Worm (Caenorhabditis elegans): ENCODE data around the gene W05B10.6.

W05B10.6 gene

ce11 chrV:12667397-12667796 lies 9.4 kb upstream of the W05B10.6 start:
- TF ChIP-seq W03F9.2 (tag; optimal IDR thresholded peaks at IDR 0.05) (no peak), dao-5 (tag; optimal IDR thresholded peaks at IDR 0.05) (no peak), him-1 (tag; optimal IDR thresholded peaks at IDR 0.05) (no peak)

- TF ChIP-seq dao-5 (tag; optimal IDR thresholded peaks at IDR 0.05): no peak
These were observed 5.3 kb upstream of the W05B10.6 start for ce11 chrV:12663386-12663785.

- TF ChIP-seq W03F9.2 (tag; optimal IDR thresholded peaks at IDR 0.05) (no peak), him-1 (tag; optimal IDR thresholded peaks at IDR 0.05) (no peak), dao-5 (tag; optimal IDR thresholded peaks at IDR 0.05) (no peak)
These were observed 3.6 kb upstream of the W05B10.6 start, which contains the start of gene W05B10.3 for ce11 chrV:12661619-12662018. TSS of gene W05B10.3 (minus strand) at chrV:12661719.

- TF ChIP-seq W03F9.2 (tag; optimal IDR thresholded peaks at IDR 0.05) (no peak), him-1 (tag; optimal IDR thresholded peaks at IDR 0.05) (no peak), dao-5 (tag; optimal IDR thresholded peaks at IDR 0.05) (no peak)
These were observed 2.3 kb upstream of the W05B10.6 start, which contains the start of gene his-74 for ce11 chrV:12660280-12660818. TSS of gene his-74 (minus strand) at chrV:12660330.

- peak; percentile 54 for TF ChIP-seq W03F9.2 (tag; optimal IDR thresholded peaks at IDR 0.05)
- TF ChIP-seq him-1 (tag; optimal IDR thresholded peaks at IDR 0.05): no peak
These were observed 1.4 kb upstream of the W05B10.6 start, which contains the start of gene ccch-3 for ce11 chrV:12659426-12659825. TSS of gene ccch-3 (minus strand) at chrV:12659687.

ce11 chrV:12649636-12650035 lies 8.4 kb downstream of the W05B10.6 start, which contains the start of gene lin-25:
TSS of gene lin-25 (plus strand) at chrV:12649925.
- TF ChIP-seq W03F9.2 (tag; optimal IDR thresholded peaks at IDR 0.05) (peak; percentile 50), him-1 (tag; optimal IDR thresholded peaks at IDR 0.05) (no peak), dao-5 (tag; optimal IDR thresholded peaks at IDR 0.05) (no peak)

ce11 chrV:12649213-12649612 lies 8.8 kb downstream of the W05B10.6 start, which contains the start of gene gpa-9:
TSS of gene gpa-9 (minus strand) at chrV:12649313.
- TF ChIP-seq dao-5 (tag; optimal IDR thresholded peaks at IDR 0.05) (no peak), W03F9.2 (tag; optimal IDR thresholded peaks at IDR 0.05) (no peak), him-1 (tag; optimal IDR thresholded peaks at IDR 0.05) (no peak)

- TF ChIP-seq dao-5 (tag; optimal IDR thresholded peaks at IDR 0.05): no peak
- no peak for TF ChIP-seq W03F9.2 (tag; optimal IDR thresholded peaks at IDR 0.05)
- TF ChIP-seq him-1 (tag; optimal IDR thresholded peaks at IDR 0.05): no peak
These were observed 13.5 kb downstream of the W05B10.6 start, which contains the start of gene F56H9.8 for ce11 chrV:12644500-12644899. TSS of gene F56H9.8 (plus strand) at chrV:12644800.

- TF ChIP-seq W03F9.2 (tag; optimal IDR thresholded peaks at IDR 0.05): no peak
- TF ChIP-seq him-1 (tag; optimal IDR thresholded peaks at IDR 0.05): no peak
- TF ChIP-seq dao-5 (tag; optimal IDR thresholded peaks at IDR 0.05): no peak
These were observed 17.7 kb downstream of the W05B10.6 start, which contains the start of gene gpa-8 for ce11 chrV:12640384-12640783. TSS of gene gpa-8 (minus strand) at chrV:12640484.

- TF ChIP-seq him-1 (tag; optimal IDR thresholded peaks at IDR 0.05) (no peak), dao-5 (tag; optimal IDR thresholded peaks at IDR 0.05) (no peak), W03F9.2 (tag; optimal IDR thresholded peaks at IDR 0.05) (no peak)
These were observed 20.1 kb downstream of the W05B10.6 start for ce11 chrV:12637764-12638502.

- TF ChIP-seq dao-5 (tag; optimal IDR thresholded peaks at IDR 0.05): no peak
- no peak for TF ChIP-seq him-1 (tag; optimal IDR thresholded peaks at IDR 0.05)
- TF ChIP-seq W03F9.2 (tag; optimal IDR thresholded peaks at IDR 0.05): no peak
These were observed 20.8 kb downstream of the W05B10.6 start, which contains the start of gene F56H9.2 for ce11 chrV:12637238-12637690. TSS of gene F56H9.2 (plus strand) at chrV:12637663.

ce11 chrV:12636248-12636647 lies 21.8 kb downstream of the W05B10.6 start:
- TF ChIP-seq him-1 (tag; optimal IDR thresholded peaks at IDR 0.05) (no peak), dao-5 (tag; optimal IDR thresholded peaks at IDR 0.05) (no peak), W03F9.2 (tag; optimal IDR thresholded peaks at IDR 0.05) (no peak)

ce11 chrV:12635218-12635617 lies 22.8 kb downstream of the W05B10.6 start:
- TF ChIP-seq dao-5 (tag; optimal IDR thresholded peaks at IDR 0.05) (no peak), W03F9.2 (tag; optimal IDR thresholded peaks at IDR 0.05) (no peak), him-1 (tag; optimal IDR thresholded peaks at IDR 0.05) (no peak)

- no peak for TF ChIP-seq W03F9.2 (tag; optimal IDR thresholded peaks at IDR 0.05)
- no peak for TF ChIP-seq dao-5 (tag; optimal IDR thresholded peaks at IDR 0.05)
- no peak for TF ChIP-seq him-1 (tag; optimal IDR thresholded peaks at IDR 0.05)
These were observed 23.3 kb downstream of the W05B10.6 start for ce11 chrV:12634746-12635145.

Data from whole organism, L4/young adult.